Worm (Caenorhabditis elegans): ENCODE results near the gene Y43F8B.7.

The Y43F8B.7 gene

ce11 chrV:19490461-19490860 is at the start of gene Y43F8B.7:
TSS of gene Y43F8B.7 (plus strand) at chrV:19490761.
- TF ChIP-seq klf-2 (GFP tag; conservative IDR thresholded peaks at IDR 0.05) = no peak
- no peak for TF ChIP-seq flt-1 (GFP tag; IDR thresholded peaks at IDR 0.05)
- no peak for TF ChIP-seq ztf-23 (GFP tag; IDR thresholded peaks at IDR 0.05)
- TF ChIP-seq tab-1 (GFP tag; IDR thresholded peaks at IDR 0.05) = no peak
- TF ChIP-seq ref-1 (GFP tag; conservative IDR thresholded peaks at IDR 0.05) = no peak
- TF ChIP-seq ztf-29 (GFP tag; IDR thresholded peaks at IDR 0.05) = no peak
- TF ChIP-seq cog-1 (tag; optimal IDR thresholded peaks at IDR 0.05) = no peak
- TF ChIP-seq med-1 (GFP tag; optimal IDR thresholded peaks at IDR 0.05; ENCODE audit: insufficient read depth) = no peak
- TF ChIP-seq T22C8.4 (GFP tag; IDR thresholded peaks at IDR 0.05) = no peak

- no peak for TF ChIP-seq flt-1 (GFP tag; IDR thresholded peaks at IDR 0.05)
- no peak for TF ChIP-seq tab-1 (GFP tag; IDR thresholded peaks at IDR 0.05)
- TF ChIP-seq klf-2 (GFP tag; conservative IDR thresholded peaks at IDR 0.05) = no peak
- TF ChIP-seq med-1 (GFP tag; optimal IDR thresholded peaks at IDR 0.05; ENCODE audit: insufficient read depth) = no peak
- no peak for TF ChIP-seq T22C8.4 (GFP tag; IDR thresholded peaks at IDR 0.05)
- TF ChIP-seq ztf-23 (GFP tag; IDR thresholded peaks at IDR 0.05) = no peak
Observed at ce11 chrV:19443599-19443998, 47.0 kb upstream of the Y43F8B.7 start.

ce11 chrV:19445442-19445841 is 45.1 kb upstream of the Y43F8B.7 start, which contains the start of gene M04C3.1:
TSS of gene M04C3.1 (minus strand) at chrV:19445605.
- TF ChIP-seq flt-1 (GFP tag; IDR thresholded peaks at IDR 0.05) (no peak), ztf-23 (GFP tag; IDR thresholded peaks at IDR 0.05) (no peak), T22C8.4 (GFP tag; IDR thresholded peaks at IDR 0.05) (no peak), tab-1 (GFP tag; IDR thresholded peaks at IDR 0.05) (no peak), med-1 (GFP tag; optimal IDR thresholded peaks at IDR 0.05; ENCODE audit: insufficient read depth) (no peak), klf-2 (GFP tag; conservative IDR thresholded peaks at IDR 0.05) (no peak)

DNA sequence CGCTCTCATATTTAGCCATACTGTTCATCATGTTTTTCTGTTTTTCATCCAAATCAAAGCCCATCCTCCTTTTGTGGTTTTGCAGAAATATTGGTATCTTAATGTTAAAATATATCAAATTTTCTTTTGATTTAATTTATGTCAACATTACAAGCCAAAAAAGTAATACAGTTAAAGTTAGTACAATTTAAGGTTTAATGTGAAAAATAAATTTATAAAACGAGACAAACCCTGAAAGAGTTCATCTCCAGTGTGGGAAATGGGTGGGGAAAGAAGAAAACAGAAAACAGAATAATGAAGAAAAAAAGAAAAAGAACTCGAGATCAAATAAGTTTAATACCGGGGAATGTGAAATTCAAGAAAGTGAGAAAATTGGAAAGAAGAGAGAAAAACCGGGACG is 41.8 kb upstream of the Y43F8B.7 start, which contains the start of gene M04C3.2:
TSS of gene M04C3.2 (minus strand) at position 101 of the 400 bp plus-strand sequence.
- no peak for TF ChIP-seq ref-1 (GFP tag; conservative IDR thresholded peaks at IDR 0.05)
- TF ChIP-seq cog-1 (tag; optimal IDR thresholded peaks at IDR 0.05) = no peak
- TF ChIP-seq tab-1 (GFP tag; IDR thresholded peaks at IDR 0.05) = no peak
- TF ChIP-seq med-1 (GFP tag; optimal IDR thresholded peaks at IDR 0.05; ENCODE audit: insufficient read depth) = no peak
- TF ChIP-seq T22C8.4 (GFP tag; IDR thresholded peaks at IDR 0.05) = no peak
- no peak for TF ChIP-seq ztf-29 (GFP tag; IDR thresholded peaks at IDR 0.05)
- TF ChIP-seq klf-2 (GFP tag; conservative IDR thresholded peaks at IDR 0.05) = no peak
- TF ChIP-seq flt-1 (GFP tag; IDR thresholded peaks at IDR 0.05) = no peak
- TF ChIP-seq ztf-23 (GFP tag; IDR thresholded peaks at IDR 0.05) = no peak

DNA sequence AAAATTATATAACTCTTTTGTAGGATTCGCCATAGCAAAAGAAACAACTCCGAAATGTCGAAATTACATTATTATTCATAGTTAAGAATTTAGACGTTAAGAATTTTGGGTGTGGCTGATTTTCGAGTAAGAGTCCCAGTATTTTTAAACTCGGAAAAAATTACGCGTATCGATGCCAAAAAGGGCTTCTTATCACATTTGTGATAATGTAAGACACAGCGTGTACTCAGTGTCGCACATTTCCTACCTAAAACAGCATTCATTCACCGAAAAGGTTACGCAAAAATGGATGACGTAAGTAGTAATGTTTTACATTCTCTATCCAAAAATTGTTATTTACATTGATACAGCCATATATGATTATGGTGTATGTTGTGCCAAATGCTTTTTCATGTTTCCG is 41.0 kb upstream of the Y43F8B.7 start, which contains the start of gene M04C3.5:
TSS of gene M04C3.5 (plus strand) at position 190 of the 400 bp plus-strand sequence.
- no peak for TF ChIP-seq med-1 (GFP tag; optimal IDR thresholded peaks at IDR 0.05; ENCODE audit: insufficient read depth)
- no peak for TF ChIP-seq cog-1 (tag; optimal IDR thresholded peaks at IDR 0.05)
- TF ChIP-seq klf-2 (GFP tag; conservative IDR thresholded peaks at IDR 0.05) = no peak
- TF ChIP-seq flt-1 (GFP tag; IDR thresholded peaks at IDR 0.05) = no peak
- TF ChIP-seq tab-1 (GFP tag; IDR thresholded peaks at IDR 0.05) = no peak
- no peak for TF ChIP-seq ztf-23 (GFP tag; IDR thresholded peaks at IDR 0.05)
- TF ChIP-seq ref-1 (GFP tag; conservative IDR thresholded peaks at IDR 0.05) = no peak
- no peak for TF ChIP-seq T22C8.4 (GFP tag; IDR thresholded peaks at IDR 0.05)
- TF ChIP-seq ztf-29 (GFP tag; IDR thresholded peaks at IDR 0.05) = no peak

DNA sequence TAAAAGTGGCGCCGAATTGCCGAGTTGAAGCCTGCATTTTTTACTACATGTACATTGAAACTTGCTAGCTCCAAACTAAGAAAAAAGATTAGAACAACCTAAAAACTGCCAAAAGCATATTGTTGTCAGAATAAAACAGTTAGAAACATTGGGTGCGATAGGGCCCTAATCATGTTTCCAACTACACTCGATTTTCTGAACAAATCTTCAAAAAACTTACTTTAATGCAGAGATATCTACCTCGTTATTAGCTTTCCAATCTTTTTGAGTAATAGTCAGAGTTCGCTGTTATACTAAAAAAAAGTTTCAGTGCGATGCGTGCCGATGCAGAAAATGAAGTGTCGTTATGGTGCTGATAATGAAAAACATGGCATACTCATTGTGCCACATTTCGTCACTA is 34.9 kb upstream of the Y43F8B.7 start, which contains the start of the genes Y43F8B.13 and Y43F8B.14:
TSS of gene Y43F8B.13 (plus strand) at position 301 of the 400 bp plus-strand sequence.
TSS of gene Y43F8B.14 (minus strand) at position 322 of the 400 bp plus-strand sequence.
- TF ChIP-seq tab-1 (GFP tag; IDR thresholded peaks at IDR 0.05) (no peak), T22C8.4 (GFP tag; IDR thresholded peaks at IDR 0.05) (no peak), ref-1 (GFP tag; conservative IDR thresholded peaks at IDR 0.05) (no peak), ztf-23 (GFP tag; IDR thresholded peaks at IDR 0.05) (no peak), klf-2 (GFP tag; conservative IDR thresholded peaks at IDR 0.05) (no peak), flt-1 (GFP tag; IDR thresholded peaks at IDR 0.05) (no peak), cog-1 (tag; optimal IDR thresholded peaks at IDR 0.05) (no peak), ztf-29 (GFP tag; IDR thresholded peaks at IDR 0.05) (no peak), med-1 (GFP tag; optimal IDR thresholded peaks at IDR 0.05; ENCODE audit: insufficient read depth) (no peak)

- TF ChIP-seq tab-1 (GFP tag; IDR thresholded peaks at IDR 0.05) (no peak), ztf-29 (GFP tag; IDR thresholded peaks at IDR 0.05) (no peak), flt-1 (GFP tag; IDR thresholded peaks at IDR 0.05) (no peak), med-1 (GFP tag; optimal IDR thresholded peaks at IDR 0.05; ENCODE audit: insufficient read depth) (no peak), ztf-23 (GFP tag; IDR thresholded peaks at IDR 0.05) (no peak), T22C8.4 (GFP tag; IDR thresholded peaks at IDR 0.05) (no peak), ref-1 (GFP tag; conservative IDR thresholded peaks at IDR 0.05) (no peak), klf-2 (GFP tag; conservative IDR thresholded peaks at IDR 0.05) (no peak), cog-1 (tag; optimal IDR thresholded peaks at IDR 0.05) (no peak)
Observed at ce11 chrV:19457120-19457519, 33.4 kb upstream of the Y43F8B.7 start, which contains the start of gene Y43F8B.24. TSS of gene Y43F8B.24 (plus strand) at chrV:19457420.

ce11 chrV:19462020-19462419 is 28.5 kb upstream of the Y43F8B.7 start, which contains the start of gene Y43F8B.15:
TSS of gene Y43F8B.15 (minus strand) at chrV:19462120.
- TF ChIP-seq cog-1 (tag; optimal IDR thresholded peaks at IDR 0.05) = no peak
- TF ChIP-seq T22C8.4 (GFP tag; IDR thresholded peaks at IDR 0.05) = no peak
- no peak for TF ChIP-seq med-1 (GFP tag; optimal IDR thresholded peaks at IDR 0.05; ENCODE audit: insufficient read depth)
- no peak for TF ChIP-seq flt-1 (GFP tag; IDR thresholded peaks at IDR 0.05)

DNA sequence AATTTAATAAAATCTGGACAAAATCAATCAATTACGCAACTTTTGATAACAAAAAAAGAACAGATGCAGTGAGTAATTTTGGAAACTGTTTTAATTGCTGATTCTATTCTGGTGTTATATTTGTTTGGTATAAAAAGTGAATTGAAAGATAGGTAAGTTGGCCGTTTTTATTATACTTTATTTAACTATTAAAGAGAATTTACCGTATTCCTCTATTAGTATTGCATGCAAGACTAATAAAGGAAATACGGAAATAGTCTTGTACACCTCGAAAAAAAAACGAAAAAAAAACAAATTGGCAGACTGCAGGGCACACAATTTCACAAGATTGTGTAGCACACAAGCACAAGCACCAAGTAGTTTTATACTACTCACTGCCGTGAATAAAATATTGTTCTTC is 27.9 kb upstream of the Y43F8B.7 start, which contains the start of gene Y43F8B.25:
TSS of gene Y43F8B.25 (plus strand) at position 301 of the 400 bp plus-strand sequence.
- no peak for TF ChIP-seq flt-1 (GFP tag; IDR thresholded peaks at IDR 0.05)
- no peak for TF ChIP-seq tab-1 (GFP tag; IDR thresholded peaks at IDR 0.05)
- no peak for TF ChIP-seq med-1 (GFP tag; optimal IDR thresholded peaks at IDR 0.05; ENCODE audit: insufficient read depth)

DNA sequence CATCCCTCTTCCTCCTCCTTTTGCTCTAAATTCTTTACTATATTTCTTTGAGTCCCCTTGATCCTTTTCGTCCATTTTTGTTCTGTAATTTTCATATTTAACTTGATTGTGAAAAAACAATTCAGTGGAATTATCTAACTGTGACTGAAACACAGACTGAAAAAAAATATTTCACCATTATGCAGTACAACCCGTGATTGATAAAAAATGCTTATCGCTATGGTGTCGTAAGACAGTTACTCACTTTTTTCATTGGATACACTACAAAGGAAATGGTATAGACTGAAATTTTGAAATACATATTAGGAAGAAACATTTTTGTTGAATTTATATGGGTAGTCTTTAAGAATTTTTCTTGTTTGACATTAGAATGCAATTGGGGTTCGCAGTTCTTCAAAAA is 23.0 kb upstream of the Y43F8B.7 start, which contains the start of gene Y43F8B.23:
TSS of gene Y43F8B.23 (minus strand) at position 75 of the 400 bp plus-strand sequence.
- TF ChIP-seq ref-1 (GFP tag; conservative IDR thresholded peaks at IDR 0.05) (no peak), cog-1 (tag; optimal IDR thresholded peaks at IDR 0.05) (no peak), med-1 (GFP tag; optimal IDR thresholded peaks at IDR 0.05; ENCODE audit: insufficient read depth) (no peak), flt-1 (GFP tag; IDR thresholded peaks at IDR 0.05) (no peak), klf-2 (GFP tag; conservative IDR thresholded peaks at IDR 0.05) (no peak), tab-1 (GFP tag; IDR thresholded peaks at IDR 0.05) (no peak), ztf-29 (GFP tag; IDR thresholded peaks at IDR 0.05) (no peak), ztf-23 (GFP tag; IDR thresholded peaks at IDR 0.05) (no peak), T22C8.4 (GFP tag; IDR thresholded peaks at IDR 0.05) (no peak)
